Fruit fly (Drosophila melanogaster): Measurements from ENCODE around the gene CG14566.

DNA sequence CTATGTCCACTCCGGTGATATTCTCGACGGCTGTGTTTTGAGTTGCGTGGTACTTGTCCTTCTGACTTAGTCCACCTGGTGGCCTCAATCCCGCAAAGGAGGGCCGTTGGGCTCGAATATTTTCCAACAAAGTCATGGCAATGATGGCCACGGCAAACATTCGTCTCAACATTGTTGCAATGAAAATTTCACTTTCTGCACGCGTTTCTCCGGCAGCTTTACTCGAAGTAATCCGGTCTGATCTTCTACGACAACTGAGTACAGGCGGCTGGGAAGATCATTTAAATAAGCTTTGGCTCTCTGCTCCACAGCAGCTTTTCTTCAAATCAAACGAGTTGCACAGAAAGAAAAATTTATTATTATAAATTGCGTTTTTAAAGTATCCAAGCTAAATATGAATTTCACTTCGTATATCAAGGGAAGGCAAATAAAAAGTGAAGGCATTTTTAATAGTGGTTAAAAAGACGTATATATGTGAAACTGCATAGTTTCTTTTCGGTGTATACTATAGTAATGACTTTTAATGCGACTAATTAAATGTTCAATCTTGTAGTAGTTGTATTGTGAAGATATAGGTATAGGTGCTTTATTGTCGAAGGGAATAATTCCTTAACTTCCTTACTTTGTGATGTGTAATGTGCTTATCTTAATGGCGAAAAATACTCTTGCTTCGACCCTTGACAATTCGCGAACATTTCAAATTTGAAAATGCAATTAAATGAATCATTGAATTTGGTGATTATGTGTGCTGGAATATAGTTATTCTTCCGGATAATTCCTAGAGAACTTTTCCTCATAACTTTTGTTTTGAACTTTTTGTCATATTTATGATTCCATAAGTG lies 1.7 kb downstream of the CG14566 start, which contains the start of gene CG14567:
- no peak for TF ChIP-seq Dfd (GFP tag; optimal IDR thresholded peaks at IDR 0.05)
- peak; percentile 2 for TF ChIP-seq OdsH (GFP tag; optimal IDR thresholded peaks at IDR 0.05)
- peak; percentile 12 for TF ChIP-seq psq (GFP tag; optimal IDR thresholded peaks at IDR 0.05)
